Fruit fly (Drosophila melanogaster) whole organism, adult: ENCODE data around the gene CG31459.

Experiments
- CG11617 ChIP-seq: fragments of 200-800 bp; sonication (Bioruptor generic); optimal IDR thresholded peaks from 2 replicates; lab custom pipeline; 2017; ENCODE audit warnings: mild to moderate bottlenecking, missing biosample characterization, missing genetic modification reagents, missing genetic modification characterization
- CG12768 ChIP-seq: fragments of 200-800 bp; sonication (Bioruptor generic); optimal IDR thresholded peaks from 2 replicates; lab custom pipeline; 2017; ENCODE audit warnings: missing biosample characterization, missing genetic modification characterization, mild to moderate bottlenecking, moderate library complexity, missing genetic modification reagents
- CG14711 ChIP-seq: fragments of 200-800 bp; sonication (Bioruptor generic); optimal IDR thresholded peaks from 2 replicates; lab custom pipeline; 2018; ENCODE audit warnings: missing biosample characterization, mild to moderate bottlenecking, missing genetic modification characterization, moderate library complexity
- CG1620 ChIP-seq: fragments of 200-800 bp; sonication (Bioruptor generic); optimal IDR thresholded peaks from 2 replicates; lab custom pipeline; 2016; ENCODE audit warnings: missing biosample characterization, missing genetic modification characterization
- CG33017 ChIP-seq: fragments of 200-800 bp; sonication (Bioruptor generic); optimal IDR thresholded peaks from 2 replicates; lab custom pipeline; 2018; ENCODE audit warnings: missing biosample characterization, mild to moderate bottlenecking, missing genetic modification characterization, moderate library complexity
- CG5204 ChIP-seq: fragments of 200-800 bp; sonication (Bioruptor generic); optimal IDR thresholded peaks from 2 replicates; lab custom pipeline; 2016; ENCODE audit warnings: missing biosample characterization, missing genetic modification characterization
- CG7045 ChIP-seq: fragments of 200-800 bp; sonication (Bioruptor generic); optimal IDR thresholded peaks from 2 replicates; lab custom pipeline; 2017; ENCODE audit warnings: missing biosample characterization, mild to moderate bottlenecking, missing genetic modification characterization
- CG7101 ChIP-seq: fragments of 200-800 bp; sonication (Bioruptor generic); optimal IDR thresholded peaks from 2 replicates; lab custom pipeline; 2018; ENCODE audit warnings: missing biosample characterization, mild to moderate bottlenecking, missing genetic modification characterization, moderate library complexity
- Clk ChIP-seq: fragments of 200-800 bp; sonication (Bioruptor generic); optimal IDR thresholded peaks from 2 replicates; lab custom pipeline; 2017; ENCODE audit warnings: missing biosample characterization, missing genetic modification characterization
- Crg-1 ChIP-seq: fragments of 200-800 bp; sonication (Bioruptor generic); optimal IDR thresholded peaks from 2 replicates; lab custom pipeline; 2016; ENCODE audit warnings: missing biosample characterization, missing genetic modification characterization
- Hr96 ChIP-seq: fragments of 200-800 bp; sonication (Bioruptor generic); optimal IDR thresholded peaks from 2 replicates; lab custom pipeline; 2016; ENCODE audit warnings: missing biosample characterization, missing genetic modification characterization
- Mnt ChIP-seq: fragments of 200-800 bp; sonication (Bioruptor generic); optimal IDR thresholded peaks from 2 replicates; lab custom pipeline; 2016; ENCODE audit warnings: missing biosample characterization, mild to moderate bottlenecking, missing genetic modification characterization
- bab1 ChIP-seq: fragments of 200-800 bp; sonication (Bioruptor generic); optimal IDR thresholded peaks from 3 replicates; lab custom pipeline; 2019; ENCODE audit warnings: missing biosample characterization, mild to moderate bottlenecking, missing genetic modification characterization, moderate library complexity
- cic ChIP-seq: fragments of 200-800 bp; sonication (Bioruptor generic); optimal IDR thresholded peaks from 2 replicates; lab custom pipeline; 2017; ENCODE audit warnings: missing biosample characterization, mild to moderate bottlenecking, missing genetic modification characterization, moderate library complexity
- cnc ChIP-seq, 2 experiments: fragments of >200 bp; optimal IDR thresholded peaks; 2 replicates each; lab custom pipeline; 2017
- kay ChIP-seq: fragments of 200-800 bp; sonication (Bioruptor generic); peaks from one replicate; lab custom pipeline; 2016; ENCODE audit warnings: missing biosample characterization, missing genetic modification characterization, borderline replicate concordance
- ovo ChIP-seq: fragments of 200-800 bp; sonication (Bioruptor generic); optimal IDR thresholded peaks from 2 replicates; lab custom pipeline; 2016; ENCODE audit warnings: missing biosample characterization, missing genetic modification characterization
- pad ChIP-seq: fragments of 200-800 bp; sonication (Bioruptor generic); optimal IDR thresholded peaks from 3 replicates; lab custom pipeline; 2017; ENCODE audit warnings: missing biosample characterization, missing genetic modification characterization, mild to moderate bottlenecking, moderate library complexity, missing genetic modification reagents
- tj ChIP-seq: fragments of 200-800 bp; sonication (Bioruptor generic); optimal IDR thresholded peaks from 3 replicates; lab custom pipeline; 2017; ENCODE audit warnings: missing biosample characterization, mild to moderate bottlenecking, missing genetic modification characterization, moderate library complexity
- toe ChIP-seq: fragments of 200-800 bp; sonication (Bioruptor generic); optimal IDR thresholded peaks from 2 replicates; lab custom pipeline; 2016; ENCODE audit warnings: missing biosample characterization, missing genetic modification characterization

Gene CG31459

dm6 chr3R:19846870-19847590 lies 6.4 kb downstream of the CG31459 start, which contains the start of gene MICU3:
Gene MICU3, plus strand, starts transcription at chr3R:19847311.
- TF ChIP-seq bab1 = peak; percentile 21
- TF ChIP-seq ovo (GFP tag; lab: Kevin White, UChicago) = peak; percentile 1
- TF ChIP-seq CG33017 (tag; lab: Kevin White, UChicago) = no peak
- no peak for TF ChIP-seq kay (GFP tag; lab: Kevin White, UChicago)
- peak; percentile 65 for TF ChIP-seq CG5204
- peak; percentile 16 for TF ChIP-seq pad (GFP tag; lab: Kevin White, UChicago)
- TF ChIP-seq cic = no peak
- no peak for TF ChIP-seq cnc (optimal IDR thresholded peaks at IDR 0.05; lab: Kevin White, UChicago)
- peak; percentile 54 for TF ChIP-seq Clk
- peak; percentile 76 for TF ChIP-seq Hr96 (GFP tag; lab: Kevin White, UChicago)
- TF ChIP-seq CG14711 (tag; lab: Kevin White, UChicago) = peak; percentile 87
- peak; percentile 38 for TF ChIP-seq Crg-1
- TF ChIP-seq tj (GFP tag; lab: Kevin White, UChicago) = no peak
- peak; percentile 26 for TF ChIP-seq CG7101 (tag; lab: Kevin White, UChicago)
- TF ChIP-seq CG7045 (GFP tag; lab: Kevin White, UChicago) = peak; percentile 39
- TF ChIP-seq CG11617 (GFP tag; lab: Kevin White, UChicago) = peak; percentile 47
- TF ChIP-seq CG1620 (GFP tag; lab: Kevin White, UChicago) = peak; percentile 68
- peak; percentile 76 for TF ChIP-seq toe (GFP tag; lab: Kevin White, UChicago)
- TF ChIP-seq Mnt = peak; percentile 35
- TF ChIP-seq CG12768 (GFP tag; lab: Kevin White, UChicago) = peak; percentile 43

- no peak for TF ChIP-seq Clk
- no peak for TF ChIP-seq ovo (GFP tag; lab: Kevin White, UChicago)
- no peak for TF ChIP-seq CG7101 (tag; lab: Kevin White, UChicago)
- no peak for TF ChIP-seq CG7045 (GFP tag; lab: Kevin White, UChicago)
- TF ChIP-seq CG33017 (tag; lab: Kevin White, UChicago) = no peak
- no peak for TF ChIP-seq pad (GFP tag; lab: Kevin White, UChicago)
- TF ChIP-seq cnc (optimal IDR thresholded peaks at IDR 0.05; lab: Kevin White, UChicago) = no peak
- no peak for TF ChIP-seq tj (GFP tag; lab: Kevin White, UChicago)
- TF ChIP-seq CG14711 (tag; lab: Kevin White, UChicago) = no peak
- TF ChIP-seq CG11617 (GFP tag; lab: Kevin White, UChicago) = no peak
- TF ChIP-seq cic = peak; percentile 66
- TF ChIP-seq Crg-1 = peak; percentile 17
- no peak for TF ChIP-seq bab1
- TF ChIP-seq kay (GFP tag; lab: Kevin White, UChicago) = no peak
- no peak for TF ChIP-seq CG1620 (GFP tag; lab: Kevin White, UChicago)
- TF ChIP-seq toe (GFP tag; lab: Kevin White, UChicago) = no peak
These were observed 7.1 kb downstream of the CG31459 start for dm6 chr3R:19847591-19848256.

- TF ChIP-seq Hr96 (GFP tag; lab: Kevin White, UChicago) = peak; percentile 15
- TF ChIP-seq CG5204 = no peak
- peak; percentile 28 for TF ChIP-seq ovo (GFP tag; lab: Kevin White, UChicago)
- TF ChIP-seq cnc (optimal IDR thresholded peaks at IDR 0.05; lab: Kevin White, UChicago) = no peak
- TF ChIP-seq CG33017 (tag; lab: Kevin White, UChicago) = peak; percentile 62
- TF ChIP-seq Clk = no peak
- peak; percentile 48 for TF ChIP-seq CG7045 (GFP tag; lab: Kevin White, UChicago)
- TF ChIP-seq CG7101 (tag; lab: Kevin White, UChicago) = peak; percentile 25
- peak; percentile 42 for TF ChIP-seq toe (GFP tag; lab: Kevin White, UChicago)
- TF ChIP-seq tj (GFP tag; lab: Kevin White, UChicago) = peak; percentile 25
- TF ChIP-seq Crg-1 = peak; percentile 73
- peak; percentile 10 for TF ChIP-seq CG14711 (tag; lab: Kevin White, UChicago)
- peak; percentile 44 for TF ChIP-seq pad (GFP tag; lab: Kevin White, UChicago)
- TF ChIP-seq CG11617 (GFP tag; lab: Kevin White, UChicago) = peak; percentile 39
- TF ChIP-seq CG12768 (GFP tag; lab: Kevin White, UChicago) = peak; percentile 52
- peak; percentile 47 for TF ChIP-seq CG1620 (GFP tag; lab: Kevin White, UChicago)
- no peak for TF ChIP-seq kay (GFP tag; lab: Kevin White, UChicago)
- TF ChIP-seq cic = peak; percentile 92
- no peak for TF ChIP-seq bab1
- TF ChIP-seq Mnt = peak; percentile 47
These were observed 17.5 kb downstream of the CG31459 start for dm6 chr3R:19858017-19858659.

dm6 chr3R:19858944-19859343 lies 18.3 kb downstream of the CG31459 start:
- TF ChIP-seq CG14711 (tag; lab: Kevin White, UChicago) (no peak), cic (no peak), cnc (optimal IDR thresholded peaks at IDR 0.05; lab: Kevin White, UChicago) (peak in 1 of 2 experiments; percentile 4)

- TF ChIP-seq CG33017 (tag; lab: Kevin White, UChicago) (no peak), Mnt (peak; percentile 52), CG7101 (tag; lab: Kevin White, UChicago) (no peak), CG5204 (no peak), CG1620 (GFP tag; lab: Kevin White, UChicago) (peak; percentile 16), cic (peak; percentile 91), CG7045 (GFP tag; lab: Kevin White, UChicago) (peak; percentile 54), CG11617 (GFP tag; lab: Kevin White, UChicago) (peak; percentile 62), pad (GFP tag; lab: Kevin White, UChicago) (peak; percentile 7), toe (GFP tag; lab: Kevin White, UChicago) (peak; percentile 42), Crg-1 (no peak), bab1 (no peak), cnc (optimal IDR thresholded peaks at IDR 0.05; lab: Kevin White, UChicago) (no peak), Clk (no peak), CG14711 (tag; lab: Kevin White, UChicago) (no peak), tj (GFP tag; lab: Kevin White, UChicago) (no peak), kay (GFP tag; lab: Kevin White, UChicago) (no peak), ovo (GFP tag; lab: Kevin White, UChicago) (peak; percentile 14), CG12768 (GFP tag; lab: Kevin White, UChicago) (peak; percentile 94), Hr96 (GFP tag; lab: Kevin White, UChicago) (peak; percentile 55)
These were observed 18.9 kb downstream of the CG31459 start for dm6 chr3R:19859370-19860033.
